Worm (Caenorhabditis elegans) whole organism, young adult: Measurements from ENCODE around the gene C48B4.3.

ENCODE experiments used
- B0019.2 ChIP-seq: fragments of 200-800 bp; sonication (Bioruptor generic); conservative IDR thresholded peaks from 2 replicates; pipeline ENCODE4 v1.3.6; 2022; ENCODE audit warnings: missing genetic modification reagents, missing genetic modification characterization, missing compliant biosample characterization
- B0035.1 ChIP-seq: sonication (generic microtip); optimal IDR thresholded peaks from 2 replicates; lab custom pipeline; 2016; ENCODE audit warnings: missing genetic modification characterization, mild to moderate bottlenecking, missing compliant biosample characterization, missing genotype, missing genetic modification reagents
- B0261.1 ChIP-seq: sonication (generic microtip); optimal IDR thresholded peaks from 2 replicates; lab custom pipeline; 2016; ENCODE audit warnings: mild to moderate bottlenecking, missing genetic modification characterization, moderate library complexity, missing compliant biosample characterization
- B0336.3 ChIP-seq: fragments of 200-800 bp; sonication (Bioruptor generic); IDR thresholded peaks from 2 replicates; pipeline ENCODE4 v1.3.6; 2022; ENCODE audit warnings: missing genetic modification characterization, missing compliant biosample characterization
- C17E4.6 ChIP-seq: fragments of 200-800 bp; sonication (Bioruptor generic); IDR thresholded peaks from 2 replicates; pipeline ENCODE4 v1.3.6; 2022; ENCODE audit warnings: missing genetic modification reagents, missing genetic modification characterization, missing compliant biosample characterization
- F49E8.2 ChIP-seq: sonication (generic microtip); optimal IDR thresholded peaks from 3 replicates; lab custom pipeline; 2017; ENCODE audit warnings: missing genetic modification characterization, mild to moderate bottlenecking, missing compliant biosample characterization, antibody characterized with exemption, moderate library complexity; ENCODE audit not compliant: insufficient read depth
- K11D2.4 ChIP-seq: fragments of 200-800 bp; sonication (Bioruptor generic); IDR thresholded peaks from 2 replicates; pipeline ENCODE4 v1.3.6; 2022; ENCODE audit warnings: missing genetic modification reagents, missing genetic modification characterization, missing compliant biosample characterization
- K12H6.12 ChIP-seq: fragments of 200-800 bp; sonication (Bioruptor generic); optimal IDR thresholded peaks from 2 replicates; lab custom pipeline; 2018; ENCODE audit warnings: mild to moderate bottlenecking, missing genetic modification characterization, missing compliant biosample characterization
- Y53G8AR.9 ChIP-seq: fragments of 200-800 bp; sonication (Bioruptor generic); conservative IDR thresholded peaks from 2 replicates; pipeline ENCODE4 v1.3.6; 2022; ENCODE audit warnings: missing genetic modification reagents, missing genetic modification characterization, missing compliant biosample characterization
- Y95B8A.8 ChIP-seq: fragments of 200-800 bp; sonication (Bioruptor generic); IDR thresholded peaks from 2 replicates; pipeline ENCODE4 v1.3.6; 2022; ENCODE audit warnings: missing genetic modification reagents, missing genetic modification characterization, missing compliant biosample characterization
- ZK185.1 ChIP-seq: sonication (generic microtip); optimal IDR thresholded peaks from 2 replicates; lab custom pipeline; 2016; ENCODE audit warnings: mild to moderate bottlenecking, missing genetic modification characterization, missing compliant biosample characterization; ENCODE audit not compliant: poor library complexity, severe bottlenecking
- akir-1 ChIP-seq: fragments of 200-800 bp; sonication (Bioruptor generic); optimal IDR thresholded peaks from 2 replicates; lab custom pipeline; 2018; ENCODE audit warnings: mild to moderate bottlenecking, missing genetic modification characterization, moderate library complexity, missing compliant biosample characterization
- atf-7 ChIP-seq: sonication (generic microtip); optimal IDR thresholded peaks from 2 replicates; lab custom pipeline; 2017; ENCODE audit warnings: mild to moderate bottlenecking, missing genetic modification characterization, missing compliant biosample characterization
- athp-1 ChIP-seq: sonication (generic microtip); optimal IDR thresholded peaks from 2 replicates; lab custom pipeline; 2017; ENCODE audit warnings: mild to moderate bottlenecking, missing genetic modification characterization, missing compliant biosample characterization
- attf-3 ChIP-seq: fragments of 200-800 bp; sonication (Bioruptor generic); conservative IDR thresholded peaks from 2 replicates; pipeline ENCODE4 v1.3.6; 2022; ENCODE audit warnings: missing genetic modification reagents, missing genetic modification characterization, missing compliant biosample characterization
- attf-5 ChIP-seq: fragments of 200-800 bp; sonication (Bioruptor generic); optimal IDR thresholded peaks from 2 replicates; lab custom pipeline; 2018; ENCODE audit warnings: mild to moderate bottlenecking, missing genetic modification characterization, missing compliant biosample characterization
- bed-1 ChIP-seq: fragments of 200-800 bp; sonication (Bioruptor generic); IDR thresholded peaks from 2 replicates; pipeline ENCODE4 v1.3.6; 2022; ENCODE audit warnings: missing genetic modification reagents, missing genetic modification characterization, missing compliant biosample characterization
- ccch-3 ChIP-seq: fragments of 200-800 bp; sonication (Bioruptor generic); optimal IDR thresholded peaks from 2 replicates; lab custom pipeline; 2018; ENCODE audit warnings: mild to moderate bottlenecking, missing genetic modification characterization, missing compliant biosample characterization
- cebp-1 ChIP-seq, 2 experiments: fragments of 200-800 bp in 1 of 2; sonication (Bioruptor generic) in 1 of 2; sonication (generic microtip) in 1 of 2; IDR thresholded peaks in 1 of 2; optimal IDR thresholded peaks in 1 of 2; 2 replicates each; pipeline versions ENCODE4 v1.3.6 to Lab custom; 2017 to 2022; ENCODE audit warnings: missing compliant biosample characterization in 2 of 2, missing genetic modification characterization in 2 of 2, mild to moderate bottlenecking in 1 of 2, missing genetic modification reagents in 1 of 2, moderate library complexity in 1 of 2
- ceh-100 ChIP-seq: fragments of 200-800 bp; sonication (Bioruptor generic); IDR thresholded peaks from 2 replicates; pipeline ENCODE4 v1.3.6; 2022; ENCODE audit warnings: missing genetic modification reagents, missing genetic modification characterization, missing compliant biosample characterization
- ceh-27 ChIP-seq: fragments of 200-800 bp; sonication (Bioruptor generic); optimal IDR thresholded peaks from 2 replicates; lab custom pipeline; 2018; ENCODE audit warnings: mild to moderate bottlenecking, missing genetic modification characterization, moderate library complexity, missing compliant biosample characterization
- dox-1 ChIP-seq: fragments of 200-800 bp; sonication (Bioruptor generic); IDR thresholded peaks from 2 replicates; pipeline ENCODE4 v1.3.6; 2022; ENCODE audit warnings: missing genetic modification reagents, missing genetic modification characterization, missing compliant biosample characterization
- efl-1 ChIP-seq: fragments of 150-350 bp; optimal IDR thresholded peaks from 2 replicates; lab custom pipeline; 2014; ENCODE audit warnings: missing biosample characterization, missing genetic modification reagents, missing genetic modification characterization
- egl-18 ChIP-seq: fragments of 200-800 bp; sonication (Bioruptor generic); IDR thresholded peaks from 2 replicates; pipeline ENCODE4 v1.3.6; 2022; ENCODE audit warnings: missing genetic modification reagents, missing genetic modification characterization, missing compliant biosample characterization
- fkh-3 ChIP-seq: sonication (generic microtip); optimal IDR thresholded peaks from 2 replicates; lab custom pipeline; 2016; ENCODE audit warnings: mild to moderate bottlenecking, missing genetic modification characterization, missing compliant biosample characterization
- him-1 ChIP-seq: sonication (generic microtip); optimal IDR thresholded peaks from 2 replicates; lab custom pipeline; 2016; ENCODE audit warnings: missing genotype, missing genetic modification reagents, missing genetic modification characterization, missing compliant biosample characterization
- hlh-12 ChIP-seq: sonication (generic microtip); optimal IDR thresholded peaks from 2 replicates; lab custom pipeline; 2016; ENCODE audit warnings: missing genetic modification characterization, missing compliant biosample characterization
- hlh-26 ChIP-seq: fragments of 200-800 bp; sonication (Bioruptor generic); conservative IDR thresholded peaks from 2 replicates; pipeline ENCODE4 v1.3.6; 2022; ENCODE audit warnings: missing genetic modification reagents, missing genetic modification characterization, missing compliant biosample characterization
- let-526 ChIP-seq: fragments of 200-800 bp; sonication (Bioruptor generic); IDR thresholded peaks from 2 replicates; pipeline ENCODE4 v1.3.6; 2022; ENCODE audit warnings: missing genetic modification reagents, missing genetic modification characterization, missing compliant biosample characterization
- let-607 ChIP-seq, 2 experiments: fragments of 200-800 bp in 1 of 2; sonication (Bioruptor generic) in 1 of 2; sonication (generic microtip) in 1 of 2; optimal IDR thresholded peaks; 2 replicates each; lab custom pipeline; 2016 to 2018; ENCODE audit warnings: mild to moderate bottlenecking in 2 of 2, missing compliant biosample characterization in 2 of 2, missing genetic modification characterization in 2 of 2, moderate library complexity in 2 of 2, missing genotype in 1 of 2
- lin-54 ChIP-seq: fragments of 200-800 bp; sonication (Bioruptor generic); optimal IDR thresholded peaks from 2 replicates; lab custom pipeline; 2018; ENCODE audit warnings: mild to moderate bottlenecking, missing genetic modification characterization, missing compliant biosample characterization
- lsy-27 ChIP-seq: sonication (generic microtip); optimal IDR thresholded peaks from 2 replicates; lab custom pipeline; 2017; ENCODE audit warnings: missing genetic modification characterization, mild to moderate bottlenecking, missing compliant biosample characterization, antibody characterized with exemption, missing genotype, borderline replicate concordance; ENCODE audit not compliant: insufficient read depth
- nfya-1 ChIP-seq: sonication (generic microtip); optimal IDR thresholded peaks from 2 replicates; lab custom pipeline; 2017; ENCODE audit warnings: antibody characterized with exemption, missing compliant biosample characterization, missing genetic modification characterization, borderline replicate concordance; ENCODE audit not compliant: insufficient read depth
- nfyb-1 ChIP-seq: fragments of 200-800 bp; sonication (Bioruptor generic); IDR thresholded peaks from 2 replicates; pipeline ENCODE4 v1.3.6; 2022; ENCODE audit warnings: missing genetic modification reagents, missing genetic modification characterization, missing compliant biosample characterization
- nhr-179 ChIP-seq: sonication (generic microtip); optimal IDR thresholded peaks from 2 replicates; lab custom pipeline; 2016; ENCODE audit warnings: mild to moderate bottlenecking, missing genetic modification characterization, missing compliant biosample characterization
- nhr-90 ChIP-seq: sonication (generic microtip); optimal IDR thresholded peaks from 2 replicates; lab custom pipeline; 2016; ENCODE audit warnings: missing genotype, mild to moderate bottlenecking, missing genetic modification characterization, missing compliant biosample characterization
- pha-4 ChIP-seq: fragments of 150-350 bp; sonication (generic microtip); optimal IDR thresholded peaks from 2 replicates; lab custom pipeline; 2014; ENCODE audit warnings: missing biosample characterization, missing genetic modification reagents, missing genetic modification characterization
- rec-8 ChIP-seq, 2 experiments: sonication (generic microtip); optimal IDR thresholded peaks; 2 replicates each; lab custom pipeline; 2016; ENCODE audit warnings: mild to moderate bottlenecking in 2 of 2, missing genetic modification characterization in 2 of 2, missing genetic modification reagents in 2 of 2, missing genotype in 2 of 2, missing biosample characterization in 1 of 2, missing compliant biosample characterization in 1 of 2, moderate library complexity in 1 of 2
- repo-1 ChIP-seq: sonication (generic microtip); optimal IDR thresholded peaks from 2 replicates; lab custom pipeline; 2017; ENCODE audit warnings: mild to moderate bottlenecking, missing genetic modification characterization, missing compliant biosample characterization
- rpc-1 ChIP-seq, 2 experiments: fragments of 150-350 bp in 1 of 2; sonication (generic microtip) in 1 of 2; optimal IDR thresholded peaks; 2 replicates each; lab custom pipeline; 2014 to 2018; ENCODE audit warnings: missing biosample characterization in 1 of 2, missing genetic modification characterization in 1 of 2, missing genetic modification reagents in 1 of 2, missing genotype in 1 of 2
- sdz-38 ChIP-seq: sonication (generic microtip); optimal IDR thresholded peaks from 2 replicates; lab custom pipeline; 2016; ENCODE audit warnings: missing genotype, missing genetic modification characterization, missing compliant biosample characterization
- snpc-1.3 ChIP-seq: sonication (generic microtip); optimal IDR thresholded peaks from 2 replicates; lab custom pipeline; 2017; ENCODE audit warnings: missing genetic modification characterization, mild to moderate bottlenecking, missing compliant biosample characterization, antibody characterized with exemption, moderate library complexity, missing genotype, missing genetic modification reagents; ENCODE audit not compliant: insufficient read depth
- sptf-2 ChIP-seq: fragments of 200-800 bp; sonication (Bioruptor generic); optimal IDR thresholded peaks from 2 replicates; lab custom pipeline; 2018; ENCODE audit warnings: mild to moderate bottlenecking, missing genetic modification characterization, missing compliant biosample characterization
- zim-3 ChIP-seq: sonication (generic microtip); optimal IDR thresholded peaks from 2 replicates; lab custom pipeline; 2017; ENCODE audit warnings: mild to moderate bottlenecking, missing genetic modification characterization, moderate library complexity, missing compliant biosample characterization
- ztf-18 ChIP-seq: sonication (generic microtip); optimal IDR thresholded peaks from 2 replicates; lab custom pipeline; 2016; ENCODE audit warnings: missing genotype, mild to moderate bottlenecking, missing genetic modification characterization, missing compliant biosample characterization
- ztf-6 ChIP-seq: fragments of 200-800 bp; sonication (Bioruptor generic); IDR thresholded peaks from 2 replicates; pipeline ENCODE4 v1.3.6; 2022; ENCODE audit warnings: missing genetic modification reagents, missing genetic modification characterization, missing compliant biosample characterization

The C48B4.3 gene

DNA sequence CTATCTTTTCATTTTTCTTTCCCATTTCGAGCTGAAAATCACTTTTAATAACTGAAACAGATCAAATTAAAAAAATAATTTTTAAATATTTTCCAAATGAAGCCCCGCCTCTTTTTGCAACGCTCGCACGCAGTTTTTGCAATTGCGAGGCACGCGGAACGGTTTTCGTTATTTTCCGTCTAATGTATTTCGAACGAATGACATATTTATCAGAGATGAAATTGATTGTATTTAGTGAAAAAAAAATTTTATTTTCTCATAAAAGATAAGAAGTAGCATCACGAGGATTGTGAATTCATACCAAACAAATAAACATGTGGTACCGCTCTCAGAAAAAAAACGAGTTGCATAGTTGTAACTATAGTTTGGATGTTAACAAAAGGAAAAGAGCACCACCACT is 47.7 kb upstream of the C48B4.3 start, which contains the start of gene rpac-19 (continued):
- TF ChIP-seq Y53G8AR.9 (GFP tag; lab: Robert Waterston, UW) (peak; percentile 82; the same call in 1 of the 2 replicates), B0035.1 (tag; lab: Kevin White, UChicago) (peak; percentile 13), attf-3 (no peak; the same call in 1 of the 2 replicates), B0336.3 (GFP tag; lab: Robert Waterston, UW) (peak; percentile 76), sdz-38 (tag; lab: Kevin White, UChicago) (no peak), nfyb-1 (GFP tag; lab: Robert Waterston, UW) (peak; percentile 83; the same call in 1 of the 2 replicates), ztf-6 (GFP tag; lab: Robert Waterston, UW) (no peak), C17E4.6 (peak; percentile 48; the same call in 1 of the 2 replicates), snpc-1.3 (peak; percentile 53), repo-1 (tag; lab: Kevin White, UChicago) (peak; percentile 89), ztf-18 (tag; lab: Kevin White, UChicago) (peak; percentile 75), B0261.1 (tag; lab: Kevin White, UChicago) (no peak), him-1 (tag; lab: Kevin White, UChicago) (peak; percentile 6), cebp-1 (GFP tag; IDR thresholded peaks at IDR 0.05; lab: Robert Waterston, UW) (0 out of 2 replicates have a peak, but pooled peaks have one; percentile 51), cebp-1 (tag; optimal IDR thresholded peaks at IDR 0.05; lab: Kevin White, UChicago) (peak; percentile 83), akir-1 (GFP tag; lab: Kevin White, UChicago) (no peak), lsy-27 (no peak), B0019.2 (GFP tag; lab: Robert Waterston, UW) (no peak), zim-3 (peak; percentile 42), ceh-100 (GFP tag; lab: Robert Waterston, UW) (peak; percentile 51; the same call in 1 of the 2 replicates), ZK185.1 (tag; lab: Kevin White, UChicago) (peak; percentile 81), F49E8.2 (tag; lab: Kevin White, UChicago) (peak; percentile 44), lin-54 (GFP tag; lab: Kevin White, UChicago) (peak; percentile 80), fkh-3 (tag; lab: Kevin White, UChicago) (no peak), hlh-12 (no peak), nfya-1 (tag; lab: Kevin White, UChicago) (no peak), K12H6.12 (tag; lab: Kevin White, UChicago) (peak; percentile 25), pha-4 (peak; percentile 77), nhr-179 (tag; lab: Kevin White, UChicago) (no peak), let-607 (tag; optimal IDR thresholded peaks at IDR 0.05; lab: Kevin White, UChicago) (peak; percentile 32 to 78), Y95B8A.8 (GFP tag; lab: Robert Waterston, UW) (peak; percentile 90), athp-1 (tag; lab: Kevin White, UChicago) (peak; percentile 83), atf-7 (tag; lab: Kevin White, UChicago) (peak; percentile 64), efl-1 (GFP tag; lab: Kevin White, UChicago) (peak; percentile 42), dox-1 (GFP tag; lab: Robert Waterston, UW) (no peak), bed-1 (GFP tag; lab: Robert Waterston, UW) (no peak), let-526 (peak; percentile 53; the same call in 1 of the 2 replicates), attf-5 (GFP tag; lab: Kevin White, UChicago) (peak; percentile 79), ccch-3 (GFP tag; lab: Kevin White, UChicago) (no peak), ceh-27 (GFP tag; lab: Kevin White, UChicago) (no peak), rec-8 (tag; optimal IDR thresholded peaks at IDR 0.05; lab: Kevin White, UChicago) (peak in 1 of 2 experiments; percentile 57), nhr-90 (tag; lab: Kevin White, UChicago) (peak; percentile 28), rpc-1 (optimal IDR thresholded peaks at IDR 0.05; lab: Kevin White, UChicago) (peak; percentile 37), rpc-1 (tag; optimal IDR thresholded peaks at IDR 0.05; lab: Kevin White, UChicago) (no peak), sptf-2 (GFP tag; lab: Kevin White, UChicago) (no peak), egl-18 (no peak), hlh-26 (GFP tag; lab: Robert Waterston, UW) (no peak), K11D2.4 (GFP tag; lab: Robert Waterston, UW) (peak; percentile 33; the same call in 1 of the 2 replicates)
